In genomic region chr3R:21138220-21138754, dm6 we compare ENCODE assay signal across 1 fruit fly cellular context.
TF ChIP-seq lines count a peak whose summit lies in the region.

Gene meigo (plus strand): TSS chr3R:21138270.

TF ChIP-seq in whole organism, embryonic, 481 proteins besides CTCF, POLR2A, EP300 and RAD21 (continued from another document and continues in another):
- TF ChIP-seq Deaf1 (tag; optimal IDR thresholded peaks at IDR 0.05; lab: Kevin White, UChicago) (no peak), otp (GFP tag; IDR thresholded peaks at IDR 0.05; lab: Robert Waterston, UW) (0 out of 3 replicates have a peak, but pooled peaks have one; percentile 25), shn (GFP tag; optimal IDR thresholded peaks at IDR 0.05; lab: Kevin White, UChicago) (peak; percentile 6), fu2 (GFP tag; optimal IDR thresholded peaks at IDR 0.05; lab: Kevin White, UChicago) (peak; percentile 53), Bteb2 (GFP tag; optimal IDR thresholded peaks at IDR 0.05; lab: Kevin White, UChicago) (peak; percentile 35), Six4 (GFP tag; optimal IDR thresholded peaks at IDR 0.05; lab: Kevin White, UChicago) (peak; percentile 46), CG3065 (GFP tag; optimal IDR thresholded peaks at IDR 0.05; lab: Kevin White, UChicago) (peak; percentile 54), CG14860 (GFP tag; IDR thresholded peaks at IDR 0.05; lab: Robert Waterston, UW; ENCODE audit: partially characterized antibody) (no peak), C15 (GFP tag; IDR thresholded peaks at IDR 0.05; lab: Robert Waterston, UW) (0 out of 3 replicates have a peak, but pooled peaks have one; percentile 13), Vsx1 (GFP tag; optimal IDR thresholded peaks at IDR 0.05; lab: Kevin White, UChicago) (no peak), da (GFP tag; optimal IDR thresholded peaks at IDR 0.05; lab: Kevin White, UChicago) (peak; percentile 38), Dip2 (GFP tag; IDR thresholded peaks at IDR 0.05; lab: Robert Waterston, UW) (no peak), fd3F (GFP tag; optimal IDR thresholded peaks at IDR 0.05; lab: Kevin White, UChicago) (peak; percentile 54), dpn (GFP tag; optimal IDR thresholded peaks at IDR 0.05; lab: Kevin White, UChicago) (peak; percentile 62 to 72), Aef1 (GFP tag; IDR thresholded peaks at IDR 0.05; lab: Robert Waterston, UW) (peak; percentile 58), CG14014 (GFP tag; IDR thresholded peaks at IDR 0.05; lab: Robert Waterston, UW) (peak; percentile 59), unpg (GFP tag; optimal IDR thresholded peaks at IDR 0.05; lab: Kevin White, UChicago) (peak; percentile 64), maf-S (GFP tag; optimal IDR thresholded peaks at IDR 0.05; lab: Kevin White, UChicago) (peak; percentile 43), Rfx (GFP tag; IDR thresholded peaks at IDR 0.05; lab: Robert Waterston, UW) (peak; percentile 81), Gsc (GFP tag; IDR thresholded peaks at IDR 0.05; lab: Robert Waterston, UW) (no peak), esg (GFP tag; conservative IDR thresholded peaks at IDR 0.05; lab: Robert Waterston, UW) (peak; percentile 62), dati (GFP tag; IDR thresholded peaks at IDR 0.05; lab: Robert Waterston, UW) (no peak), al (GFP tag; IDR thresholded peaks at IDR 0.05; lab: Robert Waterston, UW) (peak; percentile 45; the same call in 1 of the 2 replicates), CG6272 (GFP tag; IDR thresholded peaks at IDR 0.05; lab: Robert Waterston, UW) (peak; percentile 65), h (optimal IDR thresholded peaks at IDR 0.05; lab: Kevin White, UChicago) (no peak), CG6175 (GFP tag; IDR thresholded peaks at IDR 0.05; lab: Robert Waterston, UW) (no peak), CG12942 (GFP tag; optimal IDR thresholded peaks at IDR 0.05; lab: Kevin White, UChicago) (peak; percentile 67), CG6689 (GFP tag; IDR thresholded peaks at IDR 0.05; lab: Robert Waterston, UW) (peak; percentile 60; the same call in 1 of the 2 replicates), tna (GFP tag; IDR thresholded peaks at IDR 0.05; lab: Robert Waterston, UW; ENCODE audit: partially characterized antibody) (no peak), CG10654 (GFP tag; optimal IDR thresholded peaks at IDR 0.05; lab: Kevin White, UChicago) (peak; percentile 67), slp2 (GFP tag; optimal IDR thresholded peaks at IDR 0.05; lab: Kevin White, UChicago) (peak; percentile 3), CG16815 (GFP tag; optimal IDR thresholded peaks at IDR 0.05; lab: Kevin White, UChicago) (peak; percentile 41), Nf-YB (GFP tag; optimal IDR thresholded peaks at IDR 0.05; lab: Kevin White, UChicago) (peak; percentile 50), CG15011 (GFP tag; optimal IDR thresholded peaks at IDR 0.05; lab: Kevin White, UChicago) (no peak), CG14710 (tag; optimal IDR thresholded peaks at IDR 0.05; lab: Kevin White, UChicago) (peak; percentile 83), CG12299 (tag; optimal IDR thresholded peaks at IDR 0.05; lab: Kevin White, UChicago) (peak; percentile 55), CG12155 (GFP tag; optimal IDR thresholded peaks at IDR 0.05; lab: Kevin White, UChicago) (peak; percentile 71), Lpt (GFP tag; optimal IDR thresholded peaks at IDR 0.05; lab: Kevin White, UChicago) (no peak), jumu (GFP tag; optimal IDR thresholded peaks at IDR 0.05; lab: Kevin White, UChicago) (peak; percentile 40), CG11696 (GFP tag; IDR thresholded peaks at IDR 0.05; lab: Robert Waterston, UW) (no peak), Stat92E (GFP tag; optimal IDR thresholded peaks at IDR 0.05; lab: Kevin White, UChicago) (peak in 1 of 3 experiments; percentile 63), CG2875 (GFP tag; optimal IDR thresholded peaks at IDR 0.05; lab: Kevin White, UChicago) (no peak), CG10431 (GFP tag; optimal IDR thresholded peaks at IDR 0.05; lab: Kevin White, UChicago) (no peak), corto (GFP tag; optimal IDR thresholded peaks at IDR 0.05; lab: Kevin White, UChicago) (no peak), Sox100B (GFP tag; optimal IDR thresholded peaks at IDR 0.05; lab: Kevin White, UChicago) (no peak), vvl (GFP tag; IDR thresholded peaks at IDR 0.05; lab: Robert Waterston, UW) (peak; percentile 74), CG10209 (GFP tag; optimal IDR thresholded peaks at IDR 0.05; lab: Kevin White, UChicago) (peak; percentile 46), Mes4 (GFP tag; optimal IDR thresholded peaks at IDR 0.05; lab: Kevin White, UChicago) (no peak), Dref (GFP tag; IDR thresholded peaks at IDR 0.05; lab: Robert Waterston, UW) (peak; percentile 79), slou (GFP tag; optimal IDR thresholded peaks at IDR 0.05; lab: Kevin White, UChicago) (no peak), schlank (tag; optimal IDR thresholded peaks at IDR 0.05; lab: Kevin White, UChicago) (peak; percentile 17), Hr3 (GFP tag; optimal IDR thresholded peaks at IDR 0.05; lab: Kevin White, UChicago) (peak; percentile 68), HmgZ (tag; optimal IDR thresholded peaks at IDR 0.05; lab: Kevin White, UChicago) (peak; percentile 83), cad (GFP tag; optimal IDR thresholded peaks at IDR 0.05; lab: Kevin White, UChicago) (no peak), CG7372 (GFP tag; IDR thresholded peaks at IDR 0.05; lab: Robert Waterston, UW) (peak; percentile 60), eyg (GFP tag; optimal IDR thresholded peaks at IDR 0.05; lab: Kevin White, UChicago) (no peak), trem (tag; optimal IDR thresholded peaks at IDR 0.05; lab: Kevin White, UChicago) (peak; percentile 82), gcm (GFP tag; optimal IDR thresholded peaks at IDR 0.05; lab: Kevin White, UChicago) (peak; percentile 51), chn (GFP tag; optimal IDR thresholded peaks at IDR 0.05; lab: Kevin White, UChicago) (peak; percentile 51), CG12769 (tag; optimal IDR thresholded peaks at IDR 0.05; lab: Kevin White, UChicago) (no peak), Hand (GFP tag; optimal IDR thresholded peaks at IDR 0.05; lab: Kevin White, UChicago) (peak; percentile 20), lola (GFP tag; optimal IDR thresholded peaks at IDR 0.05; lab: Kevin White, UChicago) (peak in 1 of 3 experiments; percentile 61), CG4328 (GFP tag; optimal IDR thresholded peaks at IDR 0.05; lab: Kevin White, UChicago) (peak; percentile 42), abd-A (tag; optimal IDR thresholded peaks at IDR 0.05; lab: Kevin White, UChicago) (no peak), CG14441 (GFP tag; IDR thresholded peaks at IDR 0.05; lab: Robert Waterston, UW) (peak; percentile 49), gsb-n (tag; optimal IDR thresholded peaks at IDR 0.05; lab: Kevin White, UChicago) (peak; percentile 44), psq (GFP tag; optimal IDR thresholded peaks at IDR 0.05; lab: Kevin White, UChicago) (no peak), CG9817 (tag; optimal IDR thresholded peaks at IDR 0.05; lab: Kevin White, UChicago) (peak; percentile 79), gro (GFP tag; optimal IDR thresholded peaks at IDR 0.05; lab: Kevin White, UChicago) (peak; percentile 34), knrl (GFP tag; IDR thresholded peaks at IDR 0.05; lab: Robert Waterston, UW; ENCODE audit: partially characterized antibody) (no peak), CG18262 (tag; optimal IDR thresholded peaks at IDR 0.05; lab: Kevin White, UChicago) (peak; percentile 74), insv (GFP tag; optimal IDR thresholded peaks at IDR 0.05; lab: Kevin White, UChicago) (peak in 1 of 2 experiments; percentile 54), luna (GFP tag; optimal IDR thresholded peaks at IDR 0.05; lab: Kevin White, UChicago) (no peak), Spps (tag; optimal IDR thresholded peaks at IDR 0.05; lab: Kevin White, UChicago) (peak; percentile 4), CG14965 (GFP tag; optimal IDR thresholded peaks at IDR 0.05; lab: Kevin White, UChicago; ENCODE audit: borderline replicate concordance) (no peak), ATbp (GFP tag; optimal IDR thresholded peaks at IDR 0.05; lab: Kevin White, UChicago) (no peak), CG6791 (GFP tag; IDR thresholded peaks at IDR 0.05; lab: Robert Waterston, UW; ENCODE audit: partially characterized antibody) (no peak), CG12659 (GFP tag; optimal IDR thresholded peaks at IDR 0.05; lab: Kevin White, UChicago) (peak; percentile 87), wek (GFP tag; optimal IDR thresholded peaks at IDR 0.05; lab: Kevin White, UChicago) (no peak), CkIIα-i1 (GFP tag; IDR thresholded peaks at IDR 0.05; lab: Robert Waterston, UW) (no peak), Ssrp (tag; optimal IDR thresholded peaks at IDR 0.05; lab: Kevin White, UChicago) (peak; percentile 55), run (tag; optimal IDR thresholded peaks at IDR 0.05; lab: Kevin White, UChicago) (no peak), CG9215 (GFP tag; IDR thresholded peaks at IDR 0.05; lab: Robert Waterston, UW) (peak; percentile 72), CG17802 (tag; optimal IDR thresholded peaks at IDR 0.05; lab: Kevin White, UChicago) (no peak), Bgb (GFP tag; IDR thresholded peaks at IDR 0.05; lab: Robert Waterston, UW; ENCODE audit: partially characterized antibody) (no peak; the same call in 1 of the 2 replicates), dysf (GFP tag; IDR thresholded peaks at IDR 0.05; lab: Robert Waterston, UW) (peak; percentile 71; the same call in 2 of the 3 replicates), CG8944 (GFP tag; optimal IDR thresholded peaks at IDR 0.05; lab: Kevin White, UChicago) (peak; percentile 48), zen (tag; optimal IDR thresholded peaks at IDR 0.05; lab: Kevin White, UChicago) (peak; percentile 75), CG3281 (GFP tag; optimal IDR thresholded peaks at IDR 0.05; lab: Kevin White, UChicago) (peak; percentile 84), inv (GFP tag; IDR thresholded peaks at IDR 0.05; lab: Robert Waterston, UW; ENCODE audit: partially characterized antibody) (no peak), HLH3B (GFP tag; IDR thresholded peaks at IDR 0.05; lab: Robert Waterston, UW) (peak; percentile 47; the same call in 1 of the 2 replicates), CG17328 (GFP tag; IDR thresholded peaks at IDR 0.05; lab: Robert Waterston, UW) (no peak; the same call in 1 of the 2 replicates), CG31388 (GFP tag; optimal IDR thresholded peaks at IDR 0.05; lab: Kevin White, UChicago) (no peak), Dp (GFP tag; optimal IDR thresholded peaks at IDR 0.05; lab: Kevin White, UChicago) (peak; percentile 95), CG10147 (GFP tag; optimal IDR thresholded peaks at IDR 0.05; lab: Kevin White, UChicago) (peak; percentile 78), CG3407 (GFP tag; optimal IDR thresholded peaks at IDR 0.05; lab: Kevin White, UChicago) (no peak), grn (GFP tag; optimal IDR thresholded peaks at IDR 0.05; lab: Kevin White, UChicago) (peak; percentile 99), CG18619 (GFP tag; optimal IDR thresholded peaks at IDR 0.05; lab: Kevin White, UChicago) (peak; percentile 55), CG8290 (GFP tag; optimal IDR thresholded peaks at IDR 0.05; lab: Kevin White, UChicago) (no peak), CG8290 (tag; optimal IDR thresholded peaks at IDR 0.05; lab: Kevin White, UChicago) (no peak), stc (GFP tag; IDR thresholded peaks at IDR 0.05; lab: Robert Waterston, UW) (no peak), CG2202 (tag; optimal IDR thresholded peaks at IDR 0.05; lab: Kevin White, UChicago) (peak; percentile 30), Sox102F (GFP tag; optimal IDR thresholded peaks at IDR 0.05; lab: Kevin White, UChicago) (no peak), dimm (GFP tag; IDR thresholded peaks at IDR 0.05; lab: Robert Waterston, UW) (no peak), gcm2 (GFP tag; optimal IDR thresholded peaks at IDR 0.05; lab: Kevin White, UChicago) (no peak), sug (tag; optimal IDR thresholded peaks at IDR 0.05; lab: Kevin White, UChicago) (peak; percentile 90), fd96Cb (tag; optimal IDR thresholded peaks at IDR 0.05; lab: Kevin White, UChicago) (peak; percentile 54), CG4360 (GFP tag; IDR thresholded peaks at IDR 0.05; lab: Robert Waterston, UW) (no peak), CG30020 (tag; optimal IDR thresholded peaks at IDR 0.05; lab: Kevin White, UChicago) (peak; percentile 74), Awh (GFP tag; IDR thresholded peaks at IDR 0.05; lab: Robert Waterston, UW) (no peak), CoRest (tag; optimal IDR thresholded peaks at IDR 0.05; lab: Kevin White, UChicago) (peak; percentile 86), Meics (GFP tag; optimal IDR thresholded peaks at IDR 0.05; lab: Kevin White, UChicago) (peak; percentile 57), slbo (GFP tag; IDR thresholded peaks at IDR 0.05; lab: Robert Waterston, UW) (peak; percentile 70), zf30C (GFP tag; optimal IDR thresholded peaks at IDR 0.05; lab: Kevin White, UChicago) (no peak), mam (GFP tag; optimal IDR thresholded peaks at IDR 0.05; lab: Kevin White, UChicago) (peak; percentile 67), nerfin-1 (tag; optimal IDR thresholded peaks at IDR 0.05; lab: Kevin White, UChicago) (peak; percentile 74), CG17361 (GFP tag; IDR thresholded peaks at IDR 0.05; lab: Robert Waterston, UW) (peak; percentile 84), Mad (GFP tag; optimal IDR thresholded peaks at IDR 0.05; lab: Kevin White, UChicago) (peak; percentile 69), Doc3 (GFP tag; IDR thresholded peaks at IDR 0.05; lab: Robert Waterston, UW; ENCODE audit: partially characterized antibody) (no peak), NFAT (GFP tag; IDR thresholded peaks at IDR 0.05; lab: Robert Waterston, UW) (peak; percentile 70; the same call in 1 of the 2 replicates), lov (optimal IDR thresholded peaks at IDR 0.05; lab: Kevin White, UChicago) (no peak), lov (GFP tag; IDR thresholded peaks at IDR 0.05; lab: Robert Waterston, UW) (no peak), E2f1 (GFP tag; IDR thresholded peaks at IDR 0.05; lab: Robert Waterston, UW) (0 out of 2 replicates have a peak, but pooled peaks have one; percentile 27), Atf3 (GFP tag; optimal IDR thresholded peaks at IDR 0.05; lab: Kevin White, UChicago) (peak; percentile 19), Kr (GFP tag; optimal IDR thresholded peaks at IDR 0.05; lab: Kevin White, UChicago) (no peak), her (GFP tag; optimal IDR thresholded peaks at IDR 0.05; lab: Kevin White, UChicago) (no peak), CG18476 (GFP tag; optimal IDR thresholded peaks at IDR 0.05; lab: Kevin White, UChicago) (peak; percentile 49), CG30403 (GFP tag; optimal IDR thresholded peaks at IDR 0.05; lab: Kevin White, UChicago) (peak; percentile 73), CG10321 (GFP tag; IDR thresholded peaks at IDR 0.05; lab: Robert Waterston, UW) (no peak), Side (GFP tag; optimal IDR thresholded peaks at IDR 0.05; lab: Kevin White, UChicago) (peak; percentile 23), Elba2 (GFP tag; optimal IDR thresholded peaks at IDR 0.05; lab: Kevin White, UChicago) (peak; percentile 74), pzg (GFP tag; optimal IDR thresholded peaks at IDR 0.05; lab: Kevin White, UChicago) (peak; percentile 83)
